Fruit fly (Drosophila melanogaster) whole organism, embryonic: ENCODE results near the gene wg.

Experiments
- Adf1 ChIP-seq: fragments of 200-800 bp; sonication (Bioruptor generic); IDR thresholded peaks from 2 replicates; pipeline ENCODE4 v1.3.6; 2022; ENCODE audit warnings: missing biosample characterization, missing genetic modification characterization
- Awh ChIP-seq: fragments of 200-800 bp; sonication (Bioruptor generic); IDR thresholded peaks from 2 replicates; pipeline ENCODE4, ENCODE4 v1.3.6; 2022; ENCODE audit warnings: missing biosample characterization, missing genetic modification characterization
- BEAF-32 ChIP-seq: fragments of 200-800 bp; sonication (Bioruptor generic); optimal IDR thresholded peaks from 3 replicates; lab custom pipeline; 2017; ENCODE audit warnings: missing biosample characterization, missing genetic modification characterization, mild to moderate bottlenecking, moderate library complexity, missing genetic modification reagents
- CG11085 ChIP-seq: fragments of 200-800 bp; sonication (Bioruptor generic); IDR thresholded peaks from 2 replicates; pipeline ENCODE4 v1.3.6; 2022; ENCODE audit warnings: missing biosample characterization, missing genetic modification characterization
- CG11398 ChIP-seq: fragments of 200-800 bp; sonication (Bioruptor generic); optimal IDR thresholded peaks from 2 replicates; lab custom pipeline; 2016; ENCODE audit warnings: missing biosample characterization, missing genetic modification characterization
- CG12391 ChIP-seq: fragments of 200-800 bp; sonication (Bioruptor generic); optimal IDR thresholded peaks from 3 replicates; lab custom pipeline; 2018; ENCODE audit warnings: missing biosample characterization, mild to moderate bottlenecking, missing genetic modification characterization, moderate library complexity
- CG15269 ChIP-seq: fragments of 200-800 bp; sonication (Bioruptor generic); optimal IDR thresholded peaks from 2 replicates; lab custom pipeline; 2018; ENCODE audit warnings: missing biosample characterization, mild to moderate bottlenecking, missing genetic modification characterization, moderate library complexity
- CG17612 ChIP-seq: fragments of 200-800 bp; sonication (Bioruptor generic); IDR thresholded peaks from 2 replicates; pipeline ENCODE4 v1.3.6; 2022; ENCODE audit warnings: missing biosample characterization, missing genetic modification characterization
- CG18599 ChIP-seq: fragments of 200-800 bp; sonication (Bioruptor generic); optimal IDR thresholded peaks from 3 replicates; lab custom pipeline; 2017; ENCODE audit warnings: missing biosample characterization, missing genetic modification characterization, mild to moderate bottlenecking, moderate library complexity, missing genetic modification reagents
- CG2116 ChIP-seq: fragments of 200-800 bp; sonication (Bioruptor generic); optimal IDR thresholded peaks from 3 replicates; lab custom pipeline; 2018; ENCODE audit warnings: missing biosample characterization, mild to moderate bottlenecking, missing genetic modification characterization
- CG32767 ChIP-seq: fragments of 200-800 bp; sonication (Bioruptor generic); IDR thresholded peaks from 2 replicates; pipeline ENCODE4 v1.3.6; 2022; ENCODE audit warnings: missing biosample characterization, missing genetic modification characterization
- CG43689 ChIP-seq: fragments of 200-800 bp; sonication (Bioruptor generic); IDR thresholded peaks from 2 replicates; pipeline ENCODE4 v1.3.6; 2022; ENCODE audit warnings: missing biosample characterization, missing genetic modification characterization
- CG4617 ChIP-seq: fragments of 200-800 bp; sonication (Bioruptor generic); optimal IDR thresholded peaks from 3 replicates; lab custom pipeline; 2016; ENCODE audit warnings: missing biosample characterization, missing genetic modification characterization, borderline replicate concordance
- CG7372 ChIP-seq: fragments of 200-800 bp; sonication (Bioruptor generic); IDR thresholded peaks from 2 replicates; pipeline ENCODE4 v1.3.6; 2022; ENCODE audit warnings: missing biosample characterization, missing genetic modification characterization
- CG7963 ChIP-seq: fragments of 200-800 bp; sonication (Bioruptor generic); IDR thresholded peaks from 3 replicates; pipeline ENCODE4 v1.3.6; 2022; ENCODE audit warnings: missing biosample characterization, missing genetic modification characterization; ENCODE audit not compliant: partially characterized antibody
- CG8281 ChIP-seq: fragments of 200-800 bp; sonication (Bioruptor generic); optimal IDR thresholded peaks from 2 replicates; lab custom pipeline; 2018; ENCODE audit warnings: missing biosample characterization, mild to moderate bottlenecking, missing genetic modification characterization, moderate library complexity
- CTCF ChIP-seq: fragments of 200-800 bp; sonication (Bioruptor generic); optimal IDR thresholded peaks from 2 replicates; lab custom pipeline; 2017; ENCODE audit warnings: missing biosample characterization, mild to moderate bottlenecking, missing genetic modification characterization, moderate library complexity
- Dip2 ChIP-seq: fragments of 200-800 bp; sonication (Bioruptor generic); IDR thresholded peaks from 2 replicates; pipeline ENCODE4 v1.3.6; 2022; ENCODE audit warnings: missing biosample characterization, missing genetic modification characterization
- HLHmδ ChIP-seq: fragments of 200-800 bp; sonication (Bioruptor generic); optimal IDR thresholded peaks from 2 replicates; lab custom pipeline; 2018; ENCODE audit warnings: missing biosample characterization, mild to moderate bottlenecking, missing genetic modification characterization, moderate library complexity
- Max ChIP-seq: fragments of 200-800 bp; sonication (Bioruptor generic); optimal IDR thresholded peaks from 2 replicates; lab custom pipeline; 2016; ENCODE audit warnings: missing biosample characterization, mild to moderate bottlenecking, missing genetic modification characterization
- Sox102F ChIP-seq: fragments of 200-800 bp; sonication (Bioruptor generic); optimal IDR thresholded peaks from 2 replicates; lab custom pipeline; 2018; ENCODE audit warnings: missing biosample characterization, mild to moderate bottlenecking, missing genetic modification characterization, moderate library complexity
- Usf ChIP-seq: fragments of 200-800 bp; sonication (Bioruptor generic); optimal IDR thresholded peaks from 2 replicates; lab custom pipeline; 2017; ENCODE audit warnings: missing genotype, missing biosample characterization, missing genetic modification characterization
- abd-A ChIP-seq: fragments of 200-800 bp; sonication (Bioruptor generic); optimal IDR thresholded peaks from 3 replicates; lab custom pipeline; 2019; ENCODE audit warnings: missing biosample characterization, mild to moderate bottlenecking, missing genetic modification characterization, moderate library complexity
- bab2 ChIP-seq: fragments of 200-800 bp; sonication (Bioruptor generic); optimal IDR thresholded peaks from 2 replicates; lab custom pipeline; 2016; ENCODE audit warnings: missing biosample characterization, missing genetic modification characterization
- cg ChIP-seq: fragments of 200-800 bp; sonication (Bioruptor generic); optimal IDR thresholded peaks from 3 replicates; lab custom pipeline; 2019; ENCODE audit warnings: missing biosample characterization, mild to moderate bottlenecking, missing genetic modification characterization, moderate library complexity
- chinmo ChIP-seq: fragments of 200-800 bp; sonication (Bioruptor generic); IDR thresholded peaks from 4 replicates; pipeline ENCODE4 v1.3.6; 2022; ENCODE audit warnings: missing biosample characterization, missing genetic modification characterization; ENCODE audit not compliant: partially characterized antibody
- grn ChIP-seq: fragments of 200-800 bp; sonication (Bioruptor generic); optimal IDR thresholded peaks from 3 replicates; lab custom pipeline; 2017; ENCODE audit warnings: missing biosample characterization, missing genetic modification characterization
- h ChIP-seq: fragments of >200 bp; optimal IDR thresholded peaks from 2 replicates; lab custom pipeline; 2017
- inv ChIP-seq: fragments of 200-800 bp; sonication (Bioruptor generic); IDR thresholded peaks from 2 replicates; pipeline ENCODE4 v1.3.6; 2022; ENCODE audit warnings: missing biosample characterization, missing genetic modification characterization; ENCODE audit not compliant: partially characterized antibody
- mam ChIP-seq: fragments of 200-800 bp; sonication (Bioruptor generic); optimal IDR thresholded peaks from 3 replicates; lab custom pipeline; 2016; ENCODE audit warnings: missing biosample characterization, missing genetic modification characterization
- pfk ChIP-seq: fragments of 200-800 bp; sonication (Bioruptor generic); optimal IDR thresholded peaks from 2 replicates; lab custom pipeline; 2018; ENCODE audit warnings: missing biosample characterization, mild to moderate bottlenecking, missing genetic modification characterization, moderate library complexity
- pum ChIP-seq: fragments of 200-800 bp; sonication (Bioruptor generic); optimal IDR thresholded peaks from 2 replicates; lab custom pipeline; 2016; ENCODE audit warnings: missing biosample characterization, missing genetic modification characterization
- salm ChIP-seq: fragments of 200-800 bp; sonication (Bioruptor generic); optimal IDR thresholded peaks from 2 replicates; lab custom pipeline; 2018; ENCODE audit warnings: missing biosample characterization, mild to moderate bottlenecking, missing genetic modification characterization
- sd ChIP-seq: fragments of 200-800 bp; sonication (Bioruptor generic); optimal IDR thresholded peaks from 3 replicates; lab custom pipeline; 2018; ENCODE audit warnings: missing biosample characterization, mild to moderate bottlenecking, missing genetic modification characterization, moderate library complexity
- sens ChIP-seq: fragments of 200-800 bp; sonication (Bioruptor generic); peaks from one replicate; lab custom pipeline; 2016; ENCODE audit warnings: missing biosample characterization, missing genetic modification characterization
- slp2 ChIP-seq: fragments of 200-800 bp; sonication (Bioruptor generic); optimal IDR thresholded peaks from 2 replicates; lab custom pipeline; 2016; ENCODE audit warnings: missing biosample characterization, missing genetic modification characterization
- sna ChIP-seq: fragments of 200-800 bp; sonication (Bioruptor generic); IDR thresholded peaks from 2 replicates; pipeline ENCODE4 v1.3.6; 2022; ENCODE audit warnings: missing biosample characterization, missing genetic modification characterization; ENCODE audit not compliant: partially characterized antibody
- toy ChIP-seq: fragments of 200-800 bp; sonication (Bioruptor generic); IDR thresholded peaks from 2 replicates; pipeline ENCODE4 v1.3.6; 2022; ENCODE audit warnings: missing biosample characterization, missing genetic modification characterization
- unpg ChIP-seq: fragments of 200-800 bp; sonication (Bioruptor generic); optimal IDR thresholded peaks from 3 replicates; lab custom pipeline; 2018; ENCODE audit warnings: missing biosample characterization, mild to moderate bottlenecking, missing genetic modification characterization, moderate library complexity
- vvl ChIP-seq: fragments of 200-800 bp; sonication (Bioruptor generic); IDR thresholded peaks from 2 replicates; pipeline ENCODE4 v1.3.6; 2022; ENCODE audit warnings: missing biosample characterization, missing genetic modification characterization
- zfh2 ChIP-seq: fragments of 200-800 bp; sonication (Bioruptor generic); optimal IDR thresholded peaks from 2 replicates; lab custom pipeline; 2016; ENCODE audit warnings: missing biosample characterization, missing genetic modification characterization

wg gene

dm6 chr2L:7340139-7340538, 33.2 kb downstream of the wg start:
- TF ChIP-seq BEAF-32 (GFP tag; lab: Kevin White, UChicago) (no peak), CG32767 (GFP tag; lab: Robert Waterston, UW) (no peak), cg (peak; percentile 62), h (no peak), mam (GFP tag; lab: Kevin White, UChicago) (no peak), CG18599 (GFP tag; lab: Kevin White, UChicago) (no peak), CG43689 (GFP tag; lab: Robert Waterston, UW) (no peak), CG2116 (no peak)

- no peak for TF ChIP-seq pum (GFP tag; lab: Kevin White, UChicago)
- peak; percentile 66 for TF ChIP-seq Sox102F (GFP tag; lab: Kevin White, UChicago)
- TF ChIP-seq CG32767 (GFP tag; lab: Robert Waterston, UW) = no peak
- TF ChIP-seq chinmo = peak; percentile 82; the same call in 1 of the 4 replicates
- peak; percentile 28 for TF ChIP-seq salm (tag; lab: Kevin White, UChicago)
- TF ChIP-seq CG8281 = no peak
- TF ChIP-seq CG4617 (GFP tag; lab: Kevin White, UChicago) = no peak
- TF ChIP-seq CTCF (GFP tag; lab: Kevin White, UChicago) = peak; percentile 85
- TF ChIP-seq CG11085 (GFP tag; lab: Robert Waterston, UW) = no peak
- TF ChIP-seq CG15269 = peak; percentile 50
- TF ChIP-seq grn (GFP tag; lab: Kevin White, UChicago) = peak; percentile 62
- TF ChIP-seq sd (tag; lab: Kevin White, UChicago) = peak; percentile 41
- no peak for TF ChIP-seq Max (GFP tag; lab: Kevin White, UChicago)
- TF ChIP-seq CG12391 (tag; lab: Kevin White, UChicago) = no peak
- no peak for TF ChIP-seq inv (GFP tag; lab: Robert Waterston, UW)
- TF ChIP-seq sens (GFP tag; lab: Kevin White, UChicago) = no peak
- TF ChIP-seq sna (GFP tag; lab: Robert Waterston, UW) = no peak
- TF ChIP-seq CG17612 = no peak
- no peak for TF ChIP-seq bab2
- TF ChIP-seq toy = no peak
- no peak for TF ChIP-seq zfh2 (GFP tag; lab: Kevin White, UChicago)
- peak; percentile 82 for TF ChIP-seq vvl
- no peak for TF ChIP-seq Usf
- no peak for TF ChIP-seq Adf1 (GFP tag; lab: Robert Waterston, UW)
- no peak for TF ChIP-seq CG7372 (GFP tag; lab: Robert Waterston, UW)
- no peak for TF ChIP-seq CG11398 (GFP tag; lab: Kevin White, UChicago)
- peak; percentile 77 for TF ChIP-seq Awh (GFP tag; lab: Robert Waterston, UW)
- TF ChIP-seq abd-A (tag; lab: Kevin White, UChicago) = peak; percentile 97
- no peak for TF ChIP-seq pfk (GFP tag; lab: Kevin White, UChicago)
- no peak for TF ChIP-seq unpg (GFP tag; lab: Kevin White, UChicago)
- no peak for TF ChIP-seq HLHmδ (GFP tag; lab: Kevin White, UChicago)
- no peak for TF ChIP-seq CG7963 (GFP tag; lab: Robert Waterston, UW)
- TF ChIP-seq slp2 (GFP tag; lab: Kevin White, UChicago) = no peak
- TF ChIP-seq Dip2 = peak; percentile 66
Measured at dm6 chr2L:7352775-7353187, 45.8 kb downstream of the wg start.
